Fruit fly (Drosophila melanogaster): ENCODE results near the gene Eip75B.

DNA sequence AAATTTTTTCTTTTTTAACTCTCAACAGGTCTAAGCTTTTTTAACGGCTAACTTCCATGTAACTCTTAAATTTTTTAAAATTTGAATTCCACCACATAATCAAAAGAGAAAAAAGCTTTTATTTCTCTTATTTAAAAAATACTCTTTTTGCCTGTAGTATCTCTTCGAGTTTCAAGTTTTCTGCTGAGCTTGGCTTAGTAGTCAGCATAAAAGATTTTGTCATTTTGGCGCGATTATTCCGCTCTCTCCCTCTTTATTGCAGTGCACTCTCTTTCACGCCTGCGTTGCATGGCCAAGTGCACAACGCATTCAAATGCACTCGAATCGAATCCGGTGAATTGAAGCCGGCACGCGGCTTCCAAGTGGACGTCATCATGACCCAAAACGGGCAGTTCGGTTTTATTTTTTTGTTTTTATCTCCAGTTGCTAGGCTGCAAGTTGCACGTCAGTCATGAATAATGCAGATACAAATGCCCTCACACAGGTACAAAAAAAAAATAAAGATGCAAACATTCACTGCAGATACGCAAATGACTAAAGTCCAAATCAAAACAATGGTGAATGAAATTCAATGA, 150.4 kb downstream of the Eip75B start:
- peak; percentile 96 for TF ChIP-seq kay (GFP tag; ENCODE audit: borderline replicate concordance)
- peak; percentile 37 for TF ChIP-seq CG12768 (GFP tag; optimal IDR thresholded peaks at IDR 0.05)
- TF ChIP-seq tj (GFP tag; optimal IDR thresholded peaks at IDR 0.05): peak; percentile 100

Data from whole organism, adult.